Fruit fly (Drosophila melanogaster): Measurements from ENCODE around the gene Cap-D2.
A peak's percentile ranks its signal among the peaks of the same experiment; 100 is the strongest.

The Cap-D2 gene

dm6 chr3R:29725577-29726240, 50.3 kb downstream of the Cap-D2 start, which contains the start of gene Kul:
Gene Kul, plus strand, starts transcription at chr3R:29725830.
- TF ChIP-seq esn (GFP tag; optimal IDR thresholded peaks at IDR 0.05) (peak; percentile 11), CG11294 (GFP tag; IDR thresholded peaks at IDR 0.05) (no peak), vri (GFP tag; optimal IDR thresholded peaks at IDR 0.05) (no peak), CG4318 (GFP tag; optimal IDR thresholded peaks at IDR 0.05) (no peak), CG31627 (GFP tag; optimal IDR thresholded peaks at IDR 0.05) (peak; percentile 24), Blimp-1 (GFP tag; optimal IDR thresholded peaks at IDR 0.05) (no peak), cyc (GFP tag; optimal IDR thresholded peaks at IDR 0.05) (peak; percentile 26), CG8632 (GFP tag; optimal IDR thresholded peaks at IDR 0.05) (no peak), CG6792 (GFP tag; optimal IDR thresholded peaks at IDR 0.05) (no peak), CG8119 (GFP tag; IDR thresholded peaks at IDR 0.05) (no peak; the same call in 2 of the 3 replicates), Ets21C (GFP tag; optimal IDR thresholded peaks at IDR 0.05) (no peak), Sox15 (GFP tag; optimal IDR thresholded peaks at IDR 0.05) (no peak), Hr4 (GFP tag; optimal IDR thresholded peaks at IDR 0.05) (no peak), ss (GFP tag; optimal IDR thresholded peaks at IDR 0.05) (peak; percentile 62 to 76), fkh (GFP tag; optimal IDR thresholded peaks at IDR 0.05) (no peak), Hr39 (GFP tag; optimal IDR thresholded peaks at IDR 0.05) (no peak), CG15336 (GFP tag; IDR thresholded peaks at IDR 0.05) (no peak), CG8319 (GFP tag; optimal IDR thresholded peaks at IDR 0.05) (peak; percentile 24), CG34406 (GFP tag; optimal IDR thresholded peaks at IDR 0.05) (no peak), pdm3 (GFP tag; optimal IDR thresholded peaks at IDR 0.05) (no peak), Eip75B (GFP tag; optimal IDR thresholded peaks at IDR 0.05) (no peak), Smox (GFP tag; optimal IDR thresholded peaks at IDR 0.05) (no peak), Met (GFP tag; optimal IDR thresholded peaks at IDR 0.05) (no peak), fd85E (GFP tag; optimal IDR thresholded peaks at IDR 0.05) (no peak), Sox102F (GFP tag; optimal IDR thresholded peaks at IDR 0.05) (no peak), CG10669 (GFP tag; optimal IDR thresholded peaks at IDR 0.05) (peak; percentile 48), Eip78C (GFP tag) (no peak), CG11762 (GFP tag; optimal IDR thresholded peaks at IDR 0.05; ENCODE audit: insufficient read depth) (no peak), CG10631 (GFP tag; optimal IDR thresholded peaks at IDR 0.05) (no peak), acj6 (GFP tag; optimal IDR thresholded peaks at IDR 0.05) (no peak), Hr38 (GFP tag; optimal IDR thresholded peaks at IDR 0.05) (no peak), CG32006 (GFP tag; optimal IDR thresholded peaks at IDR 0.05) (peak; percentile 51), CG6163 (GFP tag; IDR thresholded peaks at IDR 0.05) (peak; percentile 55; the same call in 2 of the 3 replicates), CG6854 (GFP tag; optimal IDR thresholded peaks at IDR 0.05) (peak; percentile 34), CG6276 (GFP tag; optimal IDR thresholded peaks at IDR 0.05) (peak; percentile 74), dsx (GFP tag; optimal IDR thresholded peaks at IDR 0.05; ENCODE audit: poor library complexity, severe bottlenecking) (no peak), eg (GFP tag; IDR thresholded peaks at IDR 0.05) (peak; percentile 69), OdsH (GFP tag; optimal IDR thresholded peaks at IDR 0.05) (no peak), salr (GFP tag; optimal IDR thresholded peaks at IDR 0.05) (peak in 1 of 2 experiments; percentile 60), Lpt (GFP tag; optimal IDR thresholded peaks at IDR 0.05) (peak; percentile 9), achi (GFP tag; optimal IDR thresholded peaks at IDR 0.05) (peak; percentile 34), CG6808 (GFP tag; optimal IDR thresholded peaks at IDR 0.05) (peak; percentile 63), svp (GFP tag) (no peak), net (GFP tag; optimal IDR thresholded peaks at IDR 0.05) (peak; percentile 55), CG3919 (GFP tag; optimal IDR thresholded peaks at IDR 0.05) (peak; percentile 30), dac (GFP tag; optimal IDR thresholded peaks at IDR 0.05) (peak; percentile 41), CG16779 (tag; optimal IDR thresholded peaks at IDR 0.05) (peak; percentile 46), topi (GFP tag; optimal IDR thresholded peaks at IDR 0.05) (no peak), Gug (GFP tag; IDR thresholded peaks at IDR 0.05) (peak; percentile 15; the same call in 1 of the 2 replicates), CG7368 (GFP tag; optimal IDR thresholded peaks at IDR 0.05) (no peak), CG11902 (GFP tag; optimal IDR thresholded peaks at IDR 0.05) (no peak), fd59A (GFP tag; optimal IDR thresholded peaks at IDR 0.05) (no peak)
